Fruit fly (Drosophila melanogaster) whole organism, embryonic: Measurements from ENCODE around the gene Spt6.

Experiments
- ATbp ChIP-seq: fragments of 200-800 bp; sonication (Bioruptor generic); optimal IDR thresholded peaks from 2 replicates; lab custom pipeline; 2017; ENCODE audit warnings: missing biosample characterization, mild to moderate bottlenecking, missing genetic modification characterization, missing genetic modification reagents
- Atf-2 ChIP-seq: fragments of 200-800 bp; sonication (Bioruptor generic); optimal IDR thresholded peaks from 2 replicates; lab custom pipeline; 2016; ENCODE audit warnings: missing biosample characterization, missing genetic modification characterization
- Bdp1 ChIP-seq: fragments of 200-800 bp; sonication (Bioruptor generic); optimal IDR thresholded peaks from 3 replicates; lab custom pipeline; 2016; ENCODE audit warnings: missing biosample characterization, missing genetic modification characterization
- Bteb2 ChIP-seq: fragments of 200-800 bp; sonication (Bioruptor generic); optimal IDR thresholded peaks from 2 replicates; lab custom pipeline; 2016; ENCODE audit warnings: missing biosample characterization, missing genetic modification characterization
- C15 ChIP-seq: fragments of 200-800 bp; sonication (Bioruptor generic); IDR thresholded peaks from 3 replicates; pipeline ENCODE4 v1.3.6; 2022; ENCODE audit warnings: missing biosample characterization, missing genetic modification characterization
- CG10209 ChIP-seq: fragments of 200-800 bp; sonication (Bioruptor generic); optimal IDR thresholded peaks from 3 replicates; lab custom pipeline; 2017; ENCODE audit warnings: missing biosample characterization, mild to moderate bottlenecking, missing genetic modification characterization, missing genetic modification reagents
- CG10654 ChIP-seq: fragments of 200-800 bp; sonication (Bioruptor generic); optimal IDR thresholded peaks from 2 replicates; lab custom pipeline; 2016; ENCODE audit warnings: missing biosample characterization, missing genetic modification characterization
- CG11695 ChIP-seq: fragments of 200-800 bp; sonication (Bioruptor generic); IDR thresholded peaks from 3 replicates; pipeline ENCODE4 v1.3.6; 2022; ENCODE audit warnings: missing biosample characterization, missing genetic modification characterization
- CG13287 ChIP-seq: fragments of 200-800 bp; sonication (Bioruptor generic); IDR thresholded peaks from 2 replicates; pipeline ENCODE4 v1.3.6; 2022; ENCODE audit warnings: missing biosample characterization, missing genetic modification characterization; ENCODE audit not compliant: partially characterized antibody
- CG1603 ChIP-seq: fragments of 200-800 bp; sonication (Bioruptor generic); optimal IDR thresholded peaks from 2 replicates; lab custom pipeline; 2019; ENCODE audit warnings: missing biosample characterization, mild to moderate bottlenecking, missing genetic modification characterization, moderate library complexity
- CG17912 ChIP-seq: fragments of 200-800 bp; sonication (Bioruptor generic); optimal IDR thresholded peaks from 2 replicates; lab custom pipeline; 2018; ENCODE audit warnings: missing biosample characterization, mild to moderate bottlenecking, missing genetic modification characterization
- CG3407 ChIP-seq: fragments of 200-800 bp; sonication (Bioruptor generic); optimal IDR thresholded peaks from 2 replicates; lab custom pipeline; 2018; ENCODE audit warnings: missing biosample characterization, mild to moderate bottlenecking, missing genetic modification characterization
- CG3726 ChIP-seq: fragments of 200-800 bp; sonication (Bioruptor generic); IDR thresholded peaks from 3 replicates; pipeline ENCODE4, ENCODE4 v1.3.6; 2022; ENCODE audit warnings: missing biosample characterization, missing genetic modification characterization
- CG4820 ChIP-seq: fragments of 200-800 bp; sonication (Bioruptor generic); optimal IDR thresholded peaks from 3 replicates; lab custom pipeline; 2016; ENCODE audit warnings: missing biosample characterization, missing genetic modification characterization
- CG6254 ChIP-seq: fragments of 200-800 bp; sonication (Bioruptor generic); optimal IDR thresholded peaks from 3 replicates; lab custom pipeline; 2017; ENCODE audit warnings: mild to moderate bottlenecking, missing biosample characterization, missing genetic modification reagents, missing genetic modification characterization
- CG7928 ChIP-seq: fragments of 200-800 bp; sonication (Bioruptor generic); optimal IDR thresholded peaks from 2 replicates; lab custom pipeline; 2017; ENCODE audit warnings: missing biosample characterization, mild to moderate bottlenecking, missing genetic modification characterization
- H15 ChIP-seq: fragments of 200-800 bp; sonication (Bioruptor generic); IDR thresholded peaks from 3 replicates; pipeline ENCODE4 v1.3.6; 2022; ENCODE audit warnings: missing biosample characterization, missing genetic modification characterization
- HLH3B ChIP-seq: fragments of 200-800 bp; sonication (Bioruptor generic); IDR thresholded peaks from 2 replicates; pipeline ENCODE4 v1.3.6; 2022; ENCODE audit warnings: missing biosample characterization, missing genetic modification characterization
- HLH4C ChIP-seq: fragments of 200-800 bp; sonication (Bioruptor generic); IDR thresholded peaks from 3 replicates; pipeline ENCODE4 v1.3.6; 2022; ENCODE audit warnings: missing biosample characterization, missing genetic modification characterization; ENCODE audit not compliant: partially characterized antibody
- Hand ChIP-seq: fragments of 200-800 bp; sonication (Bioruptor generic); optimal IDR thresholded peaks from 2 replicates; lab custom pipeline; 2017; ENCODE audit warnings: mild to moderate bottlenecking, missing biosample characterization, missing genetic modification reagents, missing genetic modification characterization
- Hsf ChIP-seq: fragments of 200-800 bp; sonication (Bioruptor generic); optimal IDR thresholded peaks from 3 replicates; lab custom pipeline; 2016; ENCODE audit warnings: missing biosample characterization, missing genetic modification characterization
- MTF-1 ChIP-seq: fragments of 200-800 bp; sonication (Bioruptor generic); optimal IDR thresholded peaks from 2 replicates; lab custom pipeline; 2018; ENCODE audit warnings: missing biosample characterization, mild to moderate bottlenecking, missing genetic modification characterization, borderline replicate concordance
- Meics ChIP-seq: fragments of 200-800 bp; sonication (Bioruptor generic); optimal IDR thresholded peaks from 2 replicates; lab custom pipeline; 2017; ENCODE audit warnings: missing biosample characterization, mild to moderate bottlenecking, missing genetic modification characterization
- Pdp1 ChIP-seq, 2 experiments: fragments of 200-800 bp; sonication (Bioruptor generic); optimal IDR thresholded peaks; 3 replicates each; lab custom pipeline; 2016; ENCODE audit warnings: missing biosample characterization in 2 of 2, missing genetic modification characterization in 2 of 2, mild to moderate bottlenecking in 1 of 2, moderate library complexity in 1 of 2
- Sox100B ChIP-seq: fragments of 200-800 bp; sonication (Bioruptor generic); optimal IDR thresholded peaks from 3 replicates; lab custom pipeline; 2018; ENCODE audit warnings: missing biosample characterization, mild to moderate bottlenecking, missing genetic modification characterization
- al ChIP-seq: fragments of 200-800 bp; sonication (Bioruptor generic); IDR thresholded peaks from 2 replicates; pipeline ENCODE4 v1.3.6; 2022; ENCODE audit warnings: missing biosample characterization, missing genetic modification characterization
- danr ChIP-seq: fragments of 200-800 bp; sonication (Bioruptor generic); IDR thresholded peaks from 2 replicates; pipeline ENCODE4 v1.3.6; 2022; ENCODE audit warnings: missing biosample characterization, missing genetic modification characterization
- dysf ChIP-seq: fragments of 200-800 bp; sonication (Bioruptor generic); IDR thresholded peaks from 3 replicates; pipeline ENCODE4 v1.3.6; 2022; ENCODE audit warnings: missing biosample characterization, missing genetic modification characterization
- exex ChIP-seq: fragments of 200-800 bp; sonication (Bioruptor generic); optimal IDR thresholded peaks from 4 replicates; lab custom pipeline; 2018; ENCODE audit warnings: missing biosample characterization, mild to moderate bottlenecking, missing genetic modification characterization, moderate library complexity
- eyg ChIP-seq: fragments of 200-800 bp; sonication (Bioruptor generic); optimal IDR thresholded peaks from 3 replicates; lab custom pipeline; 2016; ENCODE audit warnings: missing biosample characterization, missing genetic modification characterization
- jumu ChIP-seq: fragments of 200-800 bp; sonication (Bioruptor generic); optimal IDR thresholded peaks from 3 replicates; lab custom pipeline; 2016; ENCODE audit warnings: missing biosample characterization, missing genetic modification characterization
- ken ChIP-seq: fragments of 200-800 bp; sonication (Bioruptor generic); IDR thresholded peaks from 3 replicates; pipeline ENCODE4 v1.3.6; 2022; ENCODE audit warnings: missing biosample characterization, missing genetic modification characterization
- knrl ChIP-seq: fragments of 200-800 bp; sonication (Bioruptor generic); IDR thresholded peaks from 3 replicates; pipeline ENCODE4 v1.3.6; 2022; ENCODE audit warnings: missing biosample characterization, missing genetic modification characterization; ENCODE audit not compliant: partially characterized antibody
- lola ChIP-seq, 3 experiments: fragments of >200 bp in 2 of 3; fragments of 200-800 bp in 1 of 3; sonication (Bioruptor generic) in 1 of 3; optimal IDR thresholded peaks; 2 replicates each; lab custom pipeline; 2017 to 2019; ENCODE audit warnings: missing biosample characterization in 3 of 3, missing genetic modification characterization in 3 of 3, mild to moderate bottlenecking in 1 of 3, moderate library complexity in 1 of 3
- lov ChIP-seq, 2 experiments: fragments of 200-800 bp in 1 of 2; fragments of >200 bp in 1 of 2; sonication (Bioruptor generic) in 1 of 2; IDR thresholded peaks in 1 of 2; optimal IDR thresholded peaks in 1 of 2; 2 replicates in 1 of 2; 3 replicates in 1 of 2; pipeline versions ENCODE4 v1.3.6 to Lab custom; 2017 to 2022; ENCODE audit warnings: missing biosample characterization in 1 of 2, missing genetic modification characterization in 1 of 2
- maf-S ChIP-seq: fragments of 200-800 bp; sonication (Bioruptor generic); optimal IDR thresholded peaks from 2 replicates; lab custom pipeline; 2016; ENCODE audit warnings: missing biosample characterization, missing genetic modification characterization
- mam ChIP-seq: fragments of 200-800 bp; sonication (Bioruptor generic); optimal IDR thresholded peaks from 3 replicates; lab custom pipeline; 2016; ENCODE audit warnings: missing biosample characterization, missing genetic modification characterization
- oc ChIP-seq: fragments of 200-800 bp; sonication (Bioruptor generic); optimal IDR thresholded peaks from 2 replicates; lab custom pipeline; 2018; ENCODE audit warnings: missing biosample characterization, mild to moderate bottlenecking, missing genetic modification characterization, moderate library complexity
- p53 ChIP-seq: fragments of 200-800 bp; sonication (Bioruptor generic); optimal IDR thresholded peaks from 2 replicates; lab custom pipeline; 2016; ENCODE audit warnings: missing biosample characterization, missing genetic modification characterization
- pfk ChIP-seq: fragments of 200-800 bp; sonication (Bioruptor generic); optimal IDR thresholded peaks from 2 replicates; lab custom pipeline; 2018; ENCODE audit warnings: missing biosample characterization, mild to moderate bottlenecking, missing genetic modification characterization, moderate library complexity
- pita ChIP-seq: fragments of 200-800 bp; sonication (Bioruptor generic); optimal IDR thresholded peaks from 2 replicates; lab custom pipeline; 2017; ENCODE audit warnings: missing biosample characterization, mild to moderate bottlenecking, missing genetic modification characterization
- salm ChIP-seq: fragments of 200-800 bp; sonication (Bioruptor generic); optimal IDR thresholded peaks from 2 replicates; lab custom pipeline; 2018; ENCODE audit warnings: missing biosample characterization, mild to moderate bottlenecking, missing genetic modification characterization
- sd ChIP-seq: fragments of 200-800 bp; sonication (Bioruptor generic); optimal IDR thresholded peaks from 3 replicates; lab custom pipeline; 2018; ENCODE audit warnings: missing biosample characterization, mild to moderate bottlenecking, missing genetic modification characterization, moderate library complexity
- sens-2 ChIP-seq: fragments of 200-800 bp; sonication (Bioruptor generic); IDR thresholded peaks from 2 replicates; pipeline ENCODE4 v1.3.6; 2022; ENCODE audit warnings: missing biosample characterization, missing genetic modification characterization
- sim ChIP-seq: fragments of 200-800 bp; sonication (Bioruptor generic); IDR thresholded peaks from 2 replicates; pipeline ENCODE4 v1.3.6; 2022; ENCODE audit warnings: missing biosample characterization, missing genetic modification characterization
- slou ChIP-seq: fragments of 200-800 bp; sonication (Bioruptor generic); optimal IDR thresholded peaks from 3 replicates; lab custom pipeline; 2016; ENCODE audit warnings: missing biosample characterization, missing genetic modification characterization
- stwl ChIP-seq: fragments of 200-800 bp; sonication (Bioruptor generic); optimal IDR thresholded peaks from 3 replicates; lab custom pipeline; 2018; ENCODE audit warnings: missing biosample characterization, mild to moderate bottlenecking, missing genetic modification characterization, moderate library complexity
- sug ChIP-seq: fragments of 200-800 bp; optimal IDR thresholded peaks from 2 replicates; lab custom pipeline; 2019; ENCODE audit warnings: missing biosample characterization, mild to moderate bottlenecking, missing genetic modification characterization, moderate library complexity
- tup ChIP-seq: fragments of 200-800 bp; sonication (Bioruptor generic); optimal IDR thresholded peaks from 2 replicates; lab custom pipeline; 2016; ENCODE audit warnings: missing biosample characterization, mild to moderate bottlenecking, missing genetic modification characterization, moderate library complexity

Spt6 gene

DNA sequence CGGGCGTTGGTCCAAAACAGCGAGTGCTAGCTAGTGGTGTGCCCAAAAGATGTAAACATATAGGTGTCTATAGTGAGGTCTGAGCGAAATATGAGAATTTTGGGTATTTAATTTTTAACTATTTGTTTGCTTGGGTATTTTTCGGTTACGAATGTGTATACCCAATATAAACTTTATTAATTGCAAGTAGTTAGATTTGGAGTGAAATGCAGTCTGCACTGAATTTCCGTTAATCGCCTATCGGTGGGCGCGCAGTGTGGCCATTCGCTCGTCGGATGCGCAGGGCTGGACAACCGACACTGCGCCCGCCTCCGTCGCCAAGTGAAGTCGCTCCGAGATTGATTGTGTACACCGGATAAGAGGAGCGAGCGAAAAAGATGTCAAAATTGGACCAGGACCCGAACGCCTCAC, 27.5 kb downstream of the Spt6 start, which contains the start of the genes CG15891 and CG3815 (continued):
- TF ChIP-seq CG10654 (GFP tag; lab: Kevin White, UChicago) = peak; percentile 37
- TF ChIP-seq CG3407 (GFP tag; lab: Kevin White, UChicago) = no peak
- peak; percentile 18 for TF ChIP-seq Bdp1 (GFP tag; lab: Kevin White, UChicago)
- 0 out of 3 replicates have a peak, but pooled peaks have one; percentile 27 for TF ChIP-seq ken (GFP tag; lab: Robert Waterston, UW)
- no peak for TF ChIP-seq exex (tag; lab: Kevin White, UChicago)
- peak; percentile 40 for TF ChIP-seq jumu
- no peak for TF ChIP-seq sim (GFP tag; lab: Robert Waterston, UW)
- TF ChIP-seq CG10209 (GFP tag; lab: Kevin White, UChicago) = no peak
- no peak for TF ChIP-seq C15
- no peak for TF ChIP-seq oc (tag; lab: Kevin White, UChicago)
- TF ChIP-seq CG6254 (GFP tag; lab: Kevin White, UChicago) = no peak
- TF ChIP-seq stwl (tag; lab: Kevin White, UChicago) = peak; percentile 82
- peak; percentile 19 for TF ChIP-seq Bteb2 (GFP tag; lab: Kevin White, UChicago)
- TF ChIP-seq al (GFP tag; lab: Robert Waterston, UW) = peak; percentile 50; the same call in 1 of the 2 replicates
- no peak for TF ChIP-seq CG17912
- peak; percentile 60 for TF ChIP-seq mam (GFP tag; lab: Kevin White, UChicago)
- no peak for TF ChIP-seq CG1603
- TF ChIP-seq Hsf (GFP tag; lab: Kevin White, UChicago) = peak; percentile 47
- no peak for TF ChIP-seq ATbp
- TF ChIP-seq lov (optimal IDR thresholded peaks at IDR 0.05; lab: Kevin White, UChicago) = no peak
- no peak for TF ChIP-seq lov (GFP tag; IDR thresholded peaks at IDR 0.05; lab: Robert Waterston, UW)
- peak in 1 of 3 experiments; percentile 56 for TF ChIP-seq lola (GFP tag; optimal IDR thresholded peaks at IDR 0.05; lab: Kevin White, UChicago)
- TF ChIP-seq HLH3B (GFP tag; lab: Robert Waterston, UW) = peak; percentile 53; the same call in 1 of the 2 replicates
- no peak for TF ChIP-seq Meics (GFP tag; lab: Kevin White, UChicago)
- TF ChIP-seq tup (GFP tag; lab: Kevin White, UChicago) = no peak
- TF ChIP-seq CG4820 (GFP tag; lab: Kevin White, UChicago) = peak; percentile 10
- TF ChIP-seq Atf-2 (GFP tag; lab: Kevin White, UChicago) = no peak
- no peak for TF ChIP-seq Hand (GFP tag; lab: Kevin White, UChicago)
- TF ChIP-seq danr = no peak
- TF ChIP-seq CG13287 = peak; percentile 51; the same call in 1 of the 2 replicates
- TF ChIP-seq CG3726 (GFP tag; lab: Robert Waterston, UW) = no peak
- TF ChIP-seq CG7928 (GFP tag; lab: Kevin White, UChicago) = peak; percentile 93
- peak; percentile 30 for TF ChIP-seq maf-S (GFP tag; lab: Kevin White, UChicago)
- TF ChIP-seq dysf = peak; percentile 61; the same call in 2 of the 3 replicates
- no peak for TF ChIP-seq H15 (GFP tag; lab: Robert Waterston, UW)
- TF ChIP-seq knrl = peak; percentile 59; the same call in 2 of the 3 replicates
- TF ChIP-seq MTF-1 (GFP tag; lab: Kevin White, UChicago) = no peak
- TF ChIP-seq CG11695 = no peak
- TF ChIP-seq Pdp1 (GFP tag; optimal IDR thresholded peaks at IDR 0.05; lab: Kevin White, UChicago) = peak; percentile 41 to 48
- TF ChIP-seq p53 (GFP tag; lab: Kevin White, UChicago) = peak; percentile 33
- TF ChIP-seq sens-2 (GFP tag; lab: Robert Waterston, UW) = no peak
- no peak for TF ChIP-seq Sox100B (GFP tag; lab: Kevin White, UChicago)
- TF ChIP-seq sug (tag; lab: Kevin White, UChicago) = peak; percentile 76
- TF ChIP-seq pita (GFP tag; lab: Kevin White, UChicago) = no peak
- TF ChIP-seq salm (tag; lab: Kevin White, UChicago) = no peak
- TF ChIP-seq eyg (GFP tag; lab: Kevin White, UChicago) = peak; percentile 13
- TF ChIP-seq pfk (GFP tag; lab: Kevin White, UChicago) = no peak
- 0 out of 3 replicates have a peak, but pooled peaks have one; percentile 35 for TF ChIP-seq HLH4C (GFP tag; lab: Robert Waterston, UW)
- no peak for TF ChIP-seq sd
- TF ChIP-seq slou (GFP tag; lab: Kevin White, UChicago) = no peak
